Fruit fly (Drosophila melanogaster): Measurements from ENCODE around the gene CG2865.

DNA sequence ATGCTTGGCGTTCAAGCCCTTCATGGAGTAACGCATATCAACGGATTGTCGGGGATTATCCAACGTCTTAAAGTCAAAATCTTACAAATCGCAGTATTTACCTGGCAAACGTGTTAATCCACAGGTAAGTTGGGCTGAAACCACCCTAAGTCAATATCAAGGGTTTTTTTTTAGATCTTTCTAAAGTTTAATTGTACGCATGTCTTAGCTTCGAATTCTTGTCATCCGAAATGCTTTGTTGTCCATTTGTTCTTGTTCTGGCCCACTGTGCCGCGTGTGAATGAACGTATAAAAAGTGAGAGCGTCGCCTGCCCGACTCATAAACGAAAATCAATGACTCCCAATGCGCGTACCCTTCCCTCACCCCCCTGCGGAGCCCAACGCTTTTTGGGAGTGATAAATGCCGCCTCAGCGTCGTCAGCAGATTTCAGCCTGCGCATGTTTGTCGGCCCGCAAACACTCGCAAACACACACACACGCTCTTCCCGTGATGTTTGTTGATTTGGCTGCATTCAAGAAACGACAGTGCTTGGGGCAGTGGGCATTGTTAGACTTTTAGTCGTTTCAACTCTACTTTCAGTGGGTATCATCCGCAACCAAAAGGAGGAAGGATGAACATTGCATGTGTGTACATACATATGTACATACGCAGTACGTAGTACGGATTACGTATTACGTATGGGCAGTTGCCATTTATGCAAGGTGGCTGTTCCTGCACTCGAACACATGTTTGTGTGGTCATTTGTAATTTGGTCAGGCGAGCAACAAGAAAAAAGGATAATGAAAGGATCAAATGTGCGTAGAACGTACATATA, 3.2 kb upstream of the CG2865 start:
- TF ChIP-seq Mnt (GFP tag; optimal IDR thresholded peaks at IDR 0.05), result peak; percentile 73
- peak; percentile 83 for TF ChIP-seq CG1620 (GFP tag; optimal IDR thresholded peaks at IDR 0.05)
- TF ChIP-seq kay (GFP tag; ENCODE audit: borderline replicate concordance), result no peak
- TF ChIP-seq CG11617 (GFP tag; optimal IDR thresholded peaks at IDR 0.05), result peak; percentile 94
- no peak for TF ChIP-seq cnc (optimal IDR thresholded peaks at IDR 0.05)
- peak; percentile 76 for TF ChIP-seq CG14711 (tag; optimal IDR thresholded peaks at IDR 0.05)
- TF ChIP-seq CG7101 (tag; optimal IDR thresholded peaks at IDR 0.05), result peak; percentile 86
- TF ChIP-seq CG12768 (GFP tag; optimal IDR thresholded peaks at IDR 0.05), result peak; percentile 83
- peak; percentile 74 for TF ChIP-seq pad (GFP tag; optimal IDR thresholded peaks at IDR 0.05)
- peak; percentile 98 for TF ChIP-seq tj (GFP tag; optimal IDR thresholded peaks at IDR 0.05)
- peak; percentile 58 for TF ChIP-seq ovo (GFP tag; optimal IDR thresholded peaks at IDR 0.05)
